Fruit fly (Drosophila melanogaster) whole organism, embryonic: Measurements from ENCODE around the gene CG16965.
A peak's percentile ranks its signal among the peaks of the same experiment; 100 is the strongest.

Experiments
- Adf1 ChIP-seq: fragments of 200-800 bp; sonication (Bioruptor generic); IDR thresholded peaks from 2 replicates; pipeline ENCODE4 v1.3.6; 2022; ENCODE audit warnings: missing biosample characterization, missing genetic modification characterization
- BEAF-32 ChIP-seq: fragments of 200-800 bp; sonication (Bioruptor generic); optimal IDR thresholded peaks from 3 replicates; lab custom pipeline; 2017; ENCODE audit warnings: missing biosample characterization, missing genetic modification characterization, mild to moderate bottlenecking, moderate library complexity, missing genetic modification reagents
- CG10321 ChIP-seq: fragments of 200-800 bp; sonication (Bioruptor generic); IDR thresholded peaks from 2 replicates; pipeline ENCODE4 v1.3.6; 2022; ENCODE audit warnings: missing biosample characterization, missing genetic modification characterization
- CG11093 ChIP-seq: fragments of 200-800 bp; sonication (Bioruptor generic); IDR thresholded peaks from 3 replicates; pipeline ENCODE4 v1.3.6; 2022; ENCODE audit warnings: missing biosample characterization, missing genetic modification characterization
- CG11456 ChIP-seq: fragments of 200-800 bp; sonication (Bioruptor generic); IDR thresholded peaks from 3 replicates; pipeline ENCODE4 v1.3.6; 2022; ENCODE audit warnings: missing biosample characterization, missing genetic modification characterization
- CG12391 ChIP-seq: fragments of 200-800 bp; sonication (Bioruptor generic); optimal IDR thresholded peaks from 3 replicates; lab custom pipeline; 2018; ENCODE audit warnings: missing biosample characterization, mild to moderate bottlenecking, missing genetic modification characterization, moderate library complexity
- CG14441 ChIP-seq: fragments of 200-800 bp; sonication (Bioruptor generic); IDR thresholded peaks from 2 replicates; pipeline ENCODE4 v1.3.6; 2022; ENCODE audit warnings: missing biosample characterization, missing genetic modification characterization
- CG18011 ChIP-seq: fragments of 200-800 bp; sonication (Bioruptor generic); optimal IDR thresholded peaks from 2 replicates; lab custom pipeline; 2017; ENCODE audit warnings: missing biosample characterization, missing genetic modification characterization, mild to moderate bottlenecking, moderate library complexity, missing genotype
- CG3281 ChIP-seq: fragments of 200-800 bp; sonication (Bioruptor generic); optimal IDR thresholded peaks from 3 replicates; lab custom pipeline; 2017; ENCODE audit warnings: missing biosample characterization, mild to moderate bottlenecking, missing genetic modification characterization
- CHES-1-like ChIP-seq: fragments of 200-800 bp; sonication (Bioruptor generic); optimal IDR thresholded peaks from 2 replicates; lab custom pipeline; 2016; ENCODE audit warnings: missing biosample characterization, missing genetic modification characterization
- Chrac-16 ChIP-seq: fragments of 200-800 bp; sonication (Bioruptor generic); optimal IDR thresholded peaks from 3 replicates; lab custom pipeline; 2016; ENCODE audit warnings: missing biosample characterization, missing genetic modification characterization
- D19B ChIP-seq: fragments of 200-800 bp; sonication (Bioruptor generic); optimal IDR thresholded peaks from 2 replicates; lab custom pipeline; 2017; ENCODE audit warnings: missing biosample characterization, mild to moderate bottlenecking, missing genetic modification characterization
- Dfd ChIP-seq, 2 experiments: fragments of >200 bp; optimal IDR thresholded peaks; 2 replicates each; lab custom pipeline; 2017; ENCODE audit warnings: missing biosample characterization in 2 of 2, missing genetic modification characterization in 2 of 2
- Dip2 ChIP-seq: fragments of 200-800 bp; sonication (Bioruptor generic); IDR thresholded peaks from 2 replicates; pipeline ENCODE4 v1.3.6; 2022; ENCODE audit warnings: missing biosample characterization, missing genetic modification characterization
- Doc3 ChIP-seq: fragments of 200-800 bp; sonication (Bioruptor generic); IDR thresholded peaks from 3 replicates; pipeline ENCODE4 v1.3.6; 2022; ENCODE audit warnings: missing biosample characterization, missing genetic modification characterization; ENCODE audit not compliant: partially characterized antibody
- E2f2 ChIP-seq: fragments of 200-800 bp; sonication (Bioruptor generic); IDR thresholded peaks from 2 replicates; pipeline ENCODE4 v1.3.6; 2022; ENCODE audit warnings: missing biosample characterization, missing genetic modification characterization
- Ets65A ChIP-seq: fragments of 200-800 bp; sonication (Bioruptor generic); peaks from one replicate; lab custom pipeline; 2016; ENCODE audit warnings: missing biosample characterization, missing genetic modification characterization
- Hand ChIP-seq: fragments of 200-800 bp; sonication (Bioruptor generic); optimal IDR thresholded peaks from 2 replicates; lab custom pipeline; 2017; ENCODE audit warnings: mild to moderate bottlenecking, missing biosample characterization, missing genetic modification reagents, missing genetic modification characterization
- Hmx ChIP-seq: fragments of 200-800 bp; sonication (Bioruptor generic); optimal IDR thresholded peaks from 2 replicates; lab custom pipeline; 2016; ENCODE audit warnings: missing biosample characterization, missing genetic modification characterization
- Kr ChIP-seq: fragments of 200-800 bp; sonication (Bioruptor generic); optimal IDR thresholded peaks from 2 replicates; lab custom pipeline; 2017; ENCODE audit warnings: missing biosample characterization, mild to moderate bottlenecking, missing genetic modification characterization
- MBD-R2 ChIP-seq: fragments of 200-800 bp; sonication (Bioruptor generic); IDR thresholded peaks from 2 replicates; pipeline ENCODE4 v1.3.6; 2022; ENCODE audit warnings: missing biosample characterization, missing genetic modification characterization
- MTF-1 ChIP-seq: fragments of 200-800 bp; sonication (Bioruptor generic); optimal IDR thresholded peaks from 2 replicates; lab custom pipeline; 2018; ENCODE audit warnings: missing biosample characterization, mild to moderate bottlenecking, missing genetic modification characterization, borderline replicate concordance
- Med ChIP-seq: fragments of 200-800 bp; sonication (Bioruptor generic); peaks from one replicate; lab custom pipeline; 2016; ENCODE audit warnings: missing biosample characterization, missing genetic modification characterization, mild to moderate bottlenecking, inconsistent platforms, moderate library complexity
- Nf-YA ChIP-seq: fragments of 200-800 bp; sonication (Bioruptor generic); IDR thresholded peaks from 2 replicates; pipeline ENCODE4 v1.3.6; 2022; ENCODE audit warnings: missing biosample characterization, missing genetic modification characterization
- NfI ChIP-seq: fragments of 200-800 bp; sonication (Bioruptor generic); optimal IDR thresholded peaks from 3 replicates; lab custom pipeline; 2018; ENCODE audit warnings: missing biosample characterization, mild to moderate bottlenecking, missing genetic modification characterization, moderate library complexity
- Rx ChIP-seq: fragments of 200-800 bp; sonication (Bioruptor generic); IDR thresholded peaks from 2 replicates; pipeline ENCODE4 v1.3.6; 2022; ENCODE audit warnings: missing biosample characterization, missing genetic modification characterization
- Six4 ChIP-seq: fragments of 200-800 bp; sonication (Bioruptor generic); optimal IDR thresholded peaks from 2 replicates; lab custom pipeline; 2016; ENCODE audit warnings: missing biosample characterization, missing genetic modification characterization
- Xrp1 ChIP-seq: fragments of 200-800 bp; sonication (Bioruptor generic); IDR thresholded peaks from 2 replicates; pipeline ENCODE4 v1.3.6; 2022; ENCODE audit warnings: missing biosample characterization, missing genetic modification characterization
- YL-1 ChIP-seq: fragments of 200-800 bp; sonication (Bioruptor generic); optimal IDR thresholded peaks from 3 replicates; lab custom pipeline; 2017; ENCODE audit warnings: missing biosample characterization, mild to moderate bottlenecking, missing genetic modification characterization
- aop ChIP-seq: fragments of 200-800 bp; sonication (Bioruptor generic); IDR thresholded peaks from 2 replicates; pipeline ENCODE4 v1.3.6; 2022; ENCODE audit warnings: missing biosample characterization, missing genetic modification characterization
- chinmo ChIP-seq: fragments of 200-800 bp; sonication (Bioruptor generic); IDR thresholded peaks from 4 replicates; pipeline ENCODE4 v1.3.6; 2022; ENCODE audit warnings: missing biosample characterization, missing genetic modification characterization; ENCODE audit not compliant: partially characterized antibody
- fd3F ChIP-seq: fragments of 200-800 bp; sonication (Bioruptor generic); optimal IDR thresholded peaks from 2 replicates; lab custom pipeline; 2018; ENCODE audit warnings: missing biosample characterization, mild to moderate bottlenecking, missing genetic modification characterization, moderate library complexity
- fd64A ChIP-seq: fragments of 200-800 bp; sonication (Bioruptor generic); optimal IDR thresholded peaks from 3 replicates; lab custom pipeline; 2018; ENCODE audit warnings: missing biosample characterization, mild to moderate bottlenecking, missing genetic modification characterization
- gcm2 ChIP-seq: fragments of 200-800 bp; sonication (Bioruptor generic); optimal IDR thresholded peaks from 2 replicates; lab custom pipeline; 2016; ENCODE audit warnings: missing biosample characterization, missing genetic modification characterization
- hth ChIP-seq: fragments of >200 bp; optimal IDR thresholded peaks from 2 replicates; lab custom pipeline; 2017; ENCODE audit warnings: inconsistent platforms
- kni ChIP-seq: fragments of 200-800 bp; sonication (Bioruptor generic); optimal IDR thresholded peaks from 3 replicates; lab custom pipeline; 2017; ENCODE audit warnings: mild to moderate bottlenecking, missing biosample characterization, missing genetic modification reagents, missing genetic modification characterization
- knrl ChIP-seq: fragments of 200-800 bp; sonication (Bioruptor generic); IDR thresholded peaks from 3 replicates; pipeline ENCODE4 v1.3.6; 2022; ENCODE audit warnings: missing biosample characterization, missing genetic modification characterization; ENCODE audit not compliant: partially characterized antibody
- nau ChIP-seq: fragments of 200-800 bp; sonication (Bioruptor generic); optimal IDR thresholded peaks from 3 replicates; lab custom pipeline; 2017; ENCODE audit warnings: missing biosample characterization, mild to moderate bottlenecking, missing genetic modification characterization, missing genetic modification reagents
- otp ChIP-seq: fragments of 200-800 bp; sonication (Bioruptor generic); IDR thresholded peaks from 3 replicates; pipeline ENCODE4, ENCODE4 v1.3.6; 2022; ENCODE audit warnings: missing biosample characterization, missing genetic modification characterization
- row ChIP-seq: fragments of 200-800 bp; sonication (Bioruptor generic); IDR thresholded peaks from 3 replicates; pipeline ENCODE4 v1.3.6; 2022; ENCODE audit warnings: missing biosample characterization, missing genetic modification characterization
- sd ChIP-seq: fragments of 200-800 bp; sonication (Bioruptor generic); optimal IDR thresholded peaks from 3 replicates; lab custom pipeline; 2018; ENCODE audit warnings: missing biosample characterization, mild to moderate bottlenecking, missing genetic modification characterization, moderate library complexity
- sens ChIP-seq: fragments of 200-800 bp; sonication (Bioruptor generic); peaks from one replicate; lab custom pipeline; 2016; ENCODE audit warnings: missing biosample characterization, missing genetic modification characterization
- sna ChIP-seq: fragments of 200-800 bp; sonication (Bioruptor generic); IDR thresholded peaks from 2 replicates; pipeline ENCODE4 v1.3.6; 2022; ENCODE audit warnings: missing biosample characterization, missing genetic modification characterization; ENCODE audit not compliant: partially characterized antibody
- stwl ChIP-seq: fragments of 200-800 bp; sonication (Bioruptor generic); optimal IDR thresholded peaks from 3 replicates; lab custom pipeline; 2018; ENCODE audit warnings: missing biosample characterization, mild to moderate bottlenecking, missing genetic modification characterization, moderate library complexity
- toy ChIP-seq: fragments of 200-800 bp; sonication (Bioruptor generic); IDR thresholded peaks from 2 replicates; pipeline ENCODE4 v1.3.6; 2022; ENCODE audit warnings: missing biosample characterization, missing genetic modification characterization

CG16965 gene

DNA sequence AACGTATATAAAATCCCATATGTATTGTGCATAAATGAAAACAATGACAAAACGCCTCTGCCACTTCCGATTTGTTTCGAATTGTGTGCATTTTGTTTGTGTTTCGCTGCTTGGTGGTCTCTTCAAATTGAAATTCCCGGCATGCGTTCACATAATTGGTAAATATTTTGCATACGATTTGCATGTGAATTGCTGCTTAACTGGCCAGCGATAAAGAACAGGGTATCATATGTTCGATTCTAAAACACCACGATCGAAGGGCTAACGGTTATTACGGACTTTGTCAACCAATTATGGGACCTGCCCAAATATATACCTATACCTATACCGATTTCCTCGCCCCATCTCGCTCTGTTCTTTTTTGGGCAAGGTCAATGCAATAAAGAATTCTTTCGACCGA, 46.7 kb downstream of the CG16965 start:
- TF ChIP-seq CG14441 (GFP tag; lab: Robert Waterston, UW) (no peak), Hand (GFP tag; lab: Kevin White, UChicago) (no peak), Six4 (GFP tag; lab: Kevin White, UChicago) (no peak), kni (GFP tag; lab: Kevin White, UChicago) (peak; percentile 51), Hmx (no peak), MTF-1 (GFP tag; lab: Kevin White, UChicago) (no peak), sna (GFP tag; lab: Robert Waterston, UW) (no peak), NfI (GFP tag; lab: Kevin White, UChicago) (no peak), chinmo (GFP tag; lab: Robert Waterston, UW) (0 out of 4 replicates have a peak, but pooled peaks have one; percentile 34), knrl (GFP tag; lab: Robert Waterston, UW) (no peak), Chrac-16 (no peak), CG11093 (no peak), Kr (GFP tag; lab: Kevin White, UChicago) (no peak), sd (tag; lab: Kevin White, UChicago) (peak; percentile 50), E2f2 (no peak), nau (GFP tag; lab: Kevin White, UChicago) (no peak), hth (lab: Kevin White, UChicago) (no peak), toy (GFP tag; lab: Robert Waterston, UW) (no peak), fd3F (GFP tag; lab: Kevin White, UChicago) (no peak), Nf-YA (no peak), Xrp1 (GFP tag; lab: Robert Waterston, UW) (no peak), Med (GFP tag; lab: Kevin White, UChicago) (peak; percentile 63), gcm2 (GFP tag; lab: Kevin White, UChicago) (no peak), Adf1 (GFP tag; lab: Robert Waterston, UW) (no peak), Rx (no peak), row (GFP tag; lab: Robert Waterston, UW) (no peak), Dip2 (no peak), stwl (tag; lab: Kevin White, UChicago) (no peak), YL-1 (no peak), CG12391 (tag; lab: Kevin White, UChicago) (no peak), sens (GFP tag; lab: Kevin White, UChicago) (peak; percentile 24), BEAF-32 (GFP tag; lab: Kevin White, UChicago) (no peak), CG3281 (GFP tag; lab: Kevin White, UChicago) (no peak), Ets65A (GFP tag; lab: Kevin White, UChicago) (no peak), CG10321 (no peak), aop (GFP tag; lab: Robert Waterston, UW) (no peak), Dfd (GFP tag; optimal IDR thresholded peaks at IDR 0.05; lab: Kevin White, UChicago) (no peak), Doc3 (no peak), CG11456 (GFP tag; lab: Robert Waterston, UW) (0 out of 3 replicates have a peak, but pooled peaks have one; percentile 21), fd64A (GFP tag; lab: Kevin White, UChicago) (no peak), otp (GFP tag; lab: Robert Waterston, UW) (no peak), CHES-1-like (GFP tag; lab: Kevin White, UChicago) (no peak), CG18011 (no peak), MBD-R2 (no peak), D19B (GFP tag; lab: Kevin White, UChicago) (peak; percentile 46)
